Fruit fly (Drosophila melanogaster) whole organism, embryonic: ENCODE data around the gene CG1463.

Experiments
- CG11560 ChIP-seq: fragments of 200-800 bp; sonication (Bioruptor generic); IDR thresholded peaks from 3 replicates; pipeline ENCODE4 v1.3.6; 2022; ENCODE audit warnings: missing biosample characterization, missing genetic modification characterization
- CG12299 ChIP-seq: fragments of 200-800 bp; sonication (Bioruptor generic); optimal IDR thresholded peaks from 2 replicates; lab custom pipeline; 2018; ENCODE audit warnings: missing biosample characterization, mild to moderate bottlenecking, missing genetic modification characterization
- CG14441 ChIP-seq: fragments of 200-800 bp; sonication (Bioruptor generic); IDR thresholded peaks from 2 replicates; pipeline ENCODE4 v1.3.6; 2022; ENCODE audit warnings: missing biosample characterization, missing genetic modification characterization
- CG14965 ChIP-seq: fragments of 200-800 bp; sonication (Bioruptor generic); optimal IDR thresholded peaks from 2 replicates; lab custom pipeline; 2016; ENCODE audit warnings: missing biosample characterization, missing genetic modification characterization, borderline replicate concordance
- CG16779 ChIP-seq: fragments of 200-800 bp; sonication (Bioruptor generic); IDR thresholded peaks from 2 replicates; pipeline ENCODE4 v1.3.6; 2022; ENCODE audit warnings: missing biosample characterization, missing genetic modification characterization
- CG18011 ChIP-seq: fragments of 200-800 bp; sonication (Bioruptor generic); optimal IDR thresholded peaks from 2 replicates; lab custom pipeline; 2017; ENCODE audit warnings: missing biosample characterization, missing genetic modification characterization, mild to moderate bottlenecking, moderate library complexity, missing genotype
- CG1832 ChIP-seq: fragments of 200-800 bp; sonication (Bioruptor generic); optimal IDR thresholded peaks from 2 replicates; lab custom pipeline; 2017; ENCODE audit warnings: missing biosample characterization, mild to moderate bottlenecking, missing genetic modification characterization, inconsistent platforms
- CG18764 ChIP-seq: fragments of 200-800 bp; sonication (Bioruptor generic); optimal IDR thresholded peaks from 3 replicates; lab custom pipeline; 2016; ENCODE audit warnings: missing biosample characterization, missing genetic modification characterization
- CG2120 ChIP-seq: fragments of 200-800 bp; sonication (Bioruptor generic); optimal IDR thresholded peaks from 3 replicates; lab custom pipeline; 2016; ENCODE audit warnings: missing biosample characterization, missing genetic modification characterization
- CG2129 ChIP-seq: fragments of 200-800 bp; sonication (Bioruptor generic); IDR thresholded peaks from 2 replicates; pipeline ENCODE4 v1.3.6; 2022; ENCODE audit warnings: missing biosample characterization, missing genetic modification characterization; ENCODE audit not compliant: partially characterized antibody
- CG3065 ChIP-seq: fragments of 200-800 bp; sonication (Bioruptor generic); optimal IDR thresholded peaks from 2 replicates; lab custom pipeline; 2016; ENCODE audit warnings: missing biosample characterization, missing genetic modification characterization
- CG3163 ChIP-seq: fragments of 200-800 bp; sonication (Bioruptor generic); optimal IDR thresholded peaks from 3 replicates; lab custom pipeline; 2016; ENCODE audit warnings: missing biosample characterization, missing genetic modification characterization
- CG33557 ChIP-seq: fragments of 200-800 bp; sonication (Bioruptor generic); optimal IDR thresholded peaks from 2 replicates; lab custom pipeline; 2019; ENCODE audit warnings: missing biosample characterization, mild to moderate bottlenecking, missing genetic modification characterization, moderate library complexity
- CG34224 ChIP-seq: fragments of 200-800 bp; sonication (Bioruptor generic); IDR thresholded peaks from 3 replicates; pipeline ENCODE4 v1.3.6; 2022; ENCODE audit warnings: missing biosample characterization, missing genetic modification characterization; ENCODE audit not compliant: partially characterized antibody
- CG6683 ChIP-seq: fragments of 200-800 bp; sonication (Bioruptor generic); optimal IDR thresholded peaks from 2 replicates; lab custom pipeline; 2017; ENCODE audit warnings: missing biosample characterization, mild to moderate bottlenecking, missing genetic modification characterization, missing genetic modification reagents
- CG6689 ChIP-seq: fragments of 200-800 bp; sonication (Bioruptor generic); IDR thresholded peaks from 2 replicates; pipeline ENCODE4 v1.3.6; 2022; ENCODE audit warnings: missing biosample characterization, missing genetic modification characterization
- CG7963 ChIP-seq: fragments of 200-800 bp; sonication (Bioruptor generic); IDR thresholded peaks from 3 replicates; pipeline ENCODE4 v1.3.6; 2022; ENCODE audit warnings: missing biosample characterization, missing genetic modification characterization; ENCODE audit not compliant: partially characterized antibody
- CG9817 ChIP-seq: fragments of 200-800 bp; sonication (Bioruptor generic); optimal IDR thresholded peaks from 2 replicates; lab custom pipeline; 2018; ENCODE audit warnings: missing biosample characterization, mild to moderate bottlenecking, missing genetic modification characterization, moderate library complexity
- CoRest ChIP-seq: fragments of 200-800 bp; sonication (Bioruptor generic); optimal IDR thresholded peaks from 3 replicates; lab custom pipeline; 2018; ENCODE audit warnings: missing biosample characterization, mild to moderate bottlenecking, missing genetic modification characterization, moderate library complexity
- Elba2 ChIP-seq: fragments of 200-800 bp; sonication (Bioruptor generic); optimal IDR thresholded peaks from 3 replicates; lab custom pipeline; 2016; ENCODE audit warnings: missing biosample characterization, missing genetic modification characterization
- HHEX ChIP-seq: fragments of 200-800 bp; sonication (Bioruptor generic); optimal IDR thresholded peaks from 3 replicates; lab custom pipeline; 2017; ENCODE audit warnings: missing biosample characterization, mild to moderate bottlenecking, missing genetic modification characterization, missing genetic modification reagents
- Hand ChIP-seq: fragments of 200-800 bp; sonication (Bioruptor generic); optimal IDR thresholded peaks from 2 replicates; lab custom pipeline; 2017; ENCODE audit warnings: mild to moderate bottlenecking, missing biosample characterization, missing genetic modification reagents, missing genetic modification characterization
- Hsf ChIP-seq: fragments of 200-800 bp; sonication (Bioruptor generic); optimal IDR thresholded peaks from 3 replicates; lab custom pipeline; 2016; ENCODE audit warnings: missing biosample characterization, missing genetic modification characterization
- Kr ChIP-seq: fragments of 200-800 bp; sonication (Bioruptor generic); optimal IDR thresholded peaks from 2 replicates; lab custom pipeline; 2017; ENCODE audit warnings: missing biosample characterization, mild to moderate bottlenecking, missing genetic modification characterization
- Mad ChIP-seq: fragments of 200-800 bp; sonication (Bioruptor generic); optimal IDR thresholded peaks from 2 replicates; lab custom pipeline; 2016; ENCODE audit warnings: missing biosample characterization, missing genetic modification characterization
- Meics ChIP-seq: fragments of 200-800 bp; sonication (Bioruptor generic); optimal IDR thresholded peaks from 2 replicates; lab custom pipeline; 2017; ENCODE audit warnings: missing biosample characterization, mild to moderate bottlenecking, missing genetic modification characterization
- Mes4 ChIP-seq: fragments of 200-800 bp; sonication (Bioruptor generic); optimal IDR thresholded peaks from 2 replicates; lab custom pipeline; 2016; ENCODE audit warnings: missing biosample characterization, missing genetic modification characterization
- Neu2 ChIP-seq: fragments of 200-800 bp; sonication (Bioruptor generic); optimal IDR thresholded peaks from 3 replicates; lab custom pipeline; 2016; ENCODE audit warnings: missing biosample characterization, missing genetic modification characterization, borderline replicate concordance
- Optix ChIP-seq: fragments of 200-800 bp; sonication (Bioruptor generic); IDR thresholded peaks from 3 replicates; pipeline ENCODE4 v1.3.6; 2022; ENCODE audit warnings: missing biosample characterization, missing genetic modification characterization
- Scr ChIP-seq: fragments of 200-800 bp; sonication (Bioruptor generic); IDR thresholded peaks from 2 replicates; pipeline ENCODE4 v1.3.6; 2022; ENCODE audit warnings: missing biosample characterization, missing genetic modification characterization; ENCODE audit not compliant: partially characterized antibody
- Trl ChIP-seq, 3 experiments: fragments of >200 bp in 2 of 3; fragments of 200-800 bp in 1 of 3; sonication (Bioruptor generic) in 1 of 3; optimal IDR thresholded peaks; 2 replicates in 1 of 3; 3 replicates in 2 of 3; lab custom pipeline; 2016 to 2017; ENCODE audit warnings: missing biosample characterization in 1 of 3, missing genetic modification characterization in 1 of 3
- abd-A ChIP-seq: fragments of 200-800 bp; sonication (Bioruptor generic); optimal IDR thresholded peaks from 3 replicates; lab custom pipeline; 2019; ENCODE audit warnings: missing biosample characterization, mild to moderate bottlenecking, missing genetic modification characterization, moderate library complexity
- cas ChIP-seq: fragments of 200-800 bp; sonication (Bioruptor generic); IDR thresholded peaks from 2 replicates; pipeline ENCODE4 v1.3.6; 2022; ENCODE audit warnings: missing biosample characterization, missing genetic modification characterization
- cg ChIP-seq: fragments of 200-800 bp; sonication (Bioruptor generic); optimal IDR thresholded peaks from 3 replicates; lab custom pipeline; 2019; ENCODE audit warnings: missing biosample characterization, mild to moderate bottlenecking, missing genetic modification characterization, moderate library complexity
- da ChIP-seq: fragments of 200-800 bp; sonication (Bioruptor generic); optimal IDR thresholded peaks from 2 replicates; lab custom pipeline; 2016; ENCODE audit warnings: missing biosample characterization, missing genetic modification characterization
- dan ChIP-seq: fragments of 200-800 bp; sonication (Bioruptor generic); IDR thresholded peaks from 2 replicates; pipeline ENCODE4 v1.3.6; 2022; ENCODE audit warnings: missing biosample characterization, missing genetic modification characterization
- dati ChIP-seq: fragments of 200-800 bp; sonication (Bioruptor generic); IDR thresholded peaks from 2 replicates; pipeline ENCODE4 v1.3.6; 2022; ENCODE audit warnings: missing biosample characterization, missing genetic modification characterization
- dmrt11E ChIP-seq: fragments of 200-800 bp; sonication (Bioruptor generic); optimal IDR thresholded peaks from 3 replicates; lab custom pipeline; 2018; ENCODE audit warnings: missing biosample characterization, mild to moderate bottlenecking, missing genetic modification characterization, moderate library complexity
- dpn ChIP-seq, 2 experiments: fragments of 200-800 bp; sonication (Bioruptor generic); optimal IDR thresholded peaks; 3 replicates each; lab custom pipeline; 2016; ENCODE audit warnings: missing biosample characterization in 2 of 2, missing genetic modification characterization in 2 of 2
- dysf ChIP-seq: fragments of 200-800 bp; sonication (Bioruptor generic); IDR thresholded peaks from 3 replicates; pipeline ENCODE4 v1.3.6; 2022; ENCODE audit warnings: missing biosample characterization, missing genetic modification characterization
- gcm2 ChIP-seq: fragments of 200-800 bp; sonication (Bioruptor generic); optimal IDR thresholded peaks from 2 replicates; lab custom pipeline; 2016; ENCODE audit warnings: missing biosample characterization, missing genetic modification characterization
- jigr1 ChIP-seq: fragments of 200-800 bp; sonication (Bioruptor generic); IDR thresholded peaks from 3 replicates; pipeline ENCODE4 v1.3.6; 2022; ENCODE audit warnings: missing biosample characterization, missing genetic modification characterization
- lov ChIP-seq, 2 experiments: fragments of 200-800 bp in 1 of 2; fragments of >200 bp in 1 of 2; sonication (Bioruptor generic) in 1 of 2; IDR thresholded peaks in 1 of 2; optimal IDR thresholded peaks in 1 of 2; 2 replicates in 1 of 2; 3 replicates in 1 of 2; pipeline versions ENCODE4 v1.3.6 to Lab custom; 2017 to 2022; ENCODE audit warnings: missing biosample characterization in 1 of 2, missing genetic modification characterization in 1 of 2
- mirr ChIP-seq: fragments of 200-800 bp; sonication (Bioruptor generic); optimal IDR thresholded peaks from 3 replicates; lab custom pipeline; 2018; ENCODE audit warnings: missing biosample characterization, mild to moderate bottlenecking, missing genetic modification characterization
- oc ChIP-seq: fragments of 200-800 bp; sonication (Bioruptor generic); optimal IDR thresholded peaks from 2 replicates; lab custom pipeline; 2018; ENCODE audit warnings: missing biosample characterization, mild to moderate bottlenecking, missing genetic modification characterization, moderate library complexity
- otp ChIP-seq: fragments of 200-800 bp; sonication (Bioruptor generic); IDR thresholded peaks from 3 replicates; pipeline ENCODE4, ENCODE4 v1.3.6; 2022; ENCODE audit warnings: missing biosample characterization, missing genetic modification characterization
- shn ChIP-seq: fragments of 200-800 bp; sonication (Bioruptor generic); optimal IDR thresholded peaks from 3 replicates; lab custom pipeline; 2016; ENCODE audit warnings: missing biosample characterization, missing genetic modification characterization
- slou ChIP-seq: fragments of 200-800 bp; sonication (Bioruptor generic); optimal IDR thresholded peaks from 3 replicates; lab custom pipeline; 2016; ENCODE audit warnings: missing biosample characterization, missing genetic modification characterization
- tup ChIP-seq: fragments of 200-800 bp; sonication (Bioruptor generic); optimal IDR thresholded peaks from 2 replicates; lab custom pipeline; 2016; ENCODE audit warnings: missing biosample characterization, mild to moderate bottlenecking, missing genetic modification characterization, moderate library complexity
- yki ChIP-seq: fragments of >200 bp; optimal IDR thresholded peaks from 3 replicates; lab custom pipeline; 2018

The CG1463 gene

dm6 chrX:12658999-12659560 lies 47.6 kb upstream of the CG1463 start, which contains the start of gene Tis11 (continued):
- no peak for TF ChIP-seq CG1832 (GFP tag; lab: Kevin White, UChicago)
- TF ChIP-seq CG18764 (GFP tag; lab: Kevin White, UChicago) = no peak
- TF ChIP-seq otp (GFP tag; lab: Robert Waterston, UW) = 0 out of 3 replicates have a peak, but pooled peaks have one; percentile 24
- TF ChIP-seq CG7963 (GFP tag; lab: Robert Waterston, UW) = no peak
- TF ChIP-seq dati (GFP tag; lab: Robert Waterston, UW) = no peak
- TF ChIP-seq CG3065 (GFP tag; lab: Kevin White, UChicago) = no peak
- peak; percentile 14 for TF ChIP-seq Mad (GFP tag; lab: Kevin White, UChicago)
- TF ChIP-seq CG3163 = peak; percentile 0
- no peak for TF ChIP-seq CoRest (tag; lab: Kevin White, UChicago)
- TF ChIP-seq slou (GFP tag; lab: Kevin White, UChicago) = no peak
- no peak for TF ChIP-seq CG6683 (GFP tag; lab: Kevin White, UChicago)
- TF ChIP-seq gcm2 (GFP tag; lab: Kevin White, UChicago) = peak; percentile 9
- no peak for TF ChIP-seq CG2129 (GFP tag; lab: Robert Waterston, UW)
- TF ChIP-seq abd-A = no peak
- no peak for TF ChIP-seq CG18011 (GFP tag; lab: Kevin White, UChicago)
- peak; percentile 1 for TF ChIP-seq mirr (GFP tag; lab: Kevin White, UChicago)
- TF ChIP-seq dan (GFP tag; lab: Robert Waterston, UW) = no peak
- TF ChIP-seq Scr = peak; percentile 56
- TF ChIP-seq Trl (optimal IDR thresholded peaks at IDR 0.05; lab: Kevin White, UChicago) = peak in 1 of 2 experiments; percentile 4
- TF ChIP-seq Trl (GFP tag; optimal IDR thresholded peaks at IDR 0.05; lab: Kevin White, UChicago) = no peak
- no peak for TF ChIP-seq Hand (GFP tag; lab: Kevin White, UChicago)
- TF ChIP-seq dmrt11E (tag; lab: Kevin White, UChicago) = no peak
- TF ChIP-seq Optix (GFP tag; lab: Robert Waterston, UW) = no peak
- no peak for TF ChIP-seq CG6689
- no peak for TF ChIP-seq oc
- TF ChIP-seq Elba2 (GFP tag; lab: Kevin White, UChicago) = no peak
- peak; percentile 40 for TF ChIP-seq CG2120 (GFP tag; lab: Kevin White, UChicago)
- TF ChIP-seq dpn (GFP tag; optimal IDR thresholded peaks at IDR 0.05; lab: Kevin White, UChicago) = no peak
- no peak for TF ChIP-seq tup
- no peak; the same call in 2 of the 3 replicates for TF ChIP-seq CG34224 (GFP tag; lab: Robert Waterston, UW)
- TF ChIP-seq CG14441 (GFP tag; lab: Robert Waterston, UW) = no peak
- no peak for TF ChIP-seq CG14965 (GFP tag; lab: Kevin White, UChicago)
- peak; percentile 70; the same call in 2 of the 3 replicates for TF ChIP-seq CG11560 (tag; lab: Robert Waterston, UW)
- TF ChIP-seq Hsf = no peak
- TF ChIP-seq da (GFP tag; lab: Kevin White, UChicago) = no peak
- no peak for TF ChIP-seq CG16779 (GFP tag; lab: Robert Waterston, UW)
- no peak for TF ChIP-seq shn (GFP tag; lab: Kevin White, UChicago)
- no peak for TF ChIP-seq lov (optimal IDR thresholded peaks at IDR 0.05; lab: Kevin White, UChicago)
- TF ChIP-seq lov (GFP tag; IDR thresholded peaks at IDR 0.05; lab: Robert Waterston, UW) = no peak
- TF ChIP-seq HHEX (GFP tag; lab: Kevin White, UChicago) = no peak
- no peak for TF ChIP-seq cg (GFP tag; lab: Kevin White, UChicago)
- TF ChIP-seq Neu2 = no peak
- TF ChIP-seq jigr1 (GFP tag; lab: Robert Waterston, UW) = no peak
- no peak for TF ChIP-seq Mes4 (GFP tag; lab: Kevin White, UChicago)
- peak; percentile 25 for TF ChIP-seq Meics (GFP tag; lab: Kevin White, UChicago)
- TF ChIP-seq CG33557 (GFP tag; lab: Kevin White, UChicago) = no peak
- no peak for TF ChIP-seq cas
- peak; percentile 29 for TF ChIP-seq CG12299 (tag; lab: Kevin White, UChicago)
- no peak for TF ChIP-seq Kr (GFP tag; lab: Kevin White, UChicago)
- TF ChIP-seq CG9817 (tag; lab: Kevin White, UChicago) = no peak
- no peak for TF ChIP-seq yki (lab: Kevin White, UChicago)
- TF ChIP-seq dysf (GFP tag; lab: Robert Waterston, UW) = no peak
